Fruit fly (Drosophila melanogaster) whole organism, prepupa: Measurements from ENCODE around the gene CG5116.
A peak's percentile ranks its signal among the peaks of the same experiment; 100 is the strongest.

Experiments
- CG10669 ChIP-seq: fragments of 200-800 bp; sonication (Bioruptor generic); optimal IDR thresholded peaks from 3 replicates; lab custom pipeline; 2018; ENCODE audit warnings: missing biosample characterization, mild to moderate bottlenecking, missing genetic modification characterization, moderate library complexity
- CG11294 ChIP-seq: fragments of 200-800 bp; sonication (Bioruptor generic); IDR thresholded peaks from 2 replicates; pipeline ENCODE4 v1.3.6; 2022; ENCODE audit warnings: missing biosample characterization, missing genetic modification characterization
- CG11902 ChIP-seq: fragments of 200-800 bp; sonication (Bioruptor generic); optimal IDR thresholded peaks from 3 replicates; lab custom pipeline; 2016; ENCODE audit warnings: missing biosample characterization, missing genetic modification characterization
- CG15336 ChIP-seq: fragments of 200-800 bp; sonication (Bioruptor generic); IDR thresholded peaks from 2 replicates; pipeline ENCODE4 v1.3.6; 2022; ENCODE audit warnings: missing biosample characterization, missing genetic modification characterization
- CG16779 ChIP-seq: fragments of 200-800 bp; sonication (Bioruptor generic); optimal IDR thresholded peaks from 3 replicates; lab custom pipeline; 2017; ENCODE audit warnings: missing biosample characterization, mild to moderate bottlenecking, missing genetic modification characterization
- CG3919 ChIP-seq: fragments of 200-800 bp; sonication (Bioruptor generic); optimal IDR thresholded peaks from 3 replicates; lab custom pipeline; 2016; ENCODE audit warnings: missing biosample characterization, missing genetic modification characterization
- CG4318 ChIP-seq: fragments of 200-800 bp; sonication (Bioruptor generic); optimal IDR thresholded peaks from 3 replicates; lab custom pipeline; 2017; ENCODE audit warnings: missing biosample characterization, mild to moderate bottlenecking, missing genetic modification characterization
- CG6163 ChIP-seq: fragments of 200-800 bp; sonication (Bioruptor generic); IDR thresholded peaks from 3 replicates; pipeline ENCODE4 v1.3.6; 2022; ENCODE audit warnings: missing biosample characterization, missing genetic modification characterization
- CG6792 ChIP-seq: fragments of 200-800 bp; sonication (Bioruptor generic); optimal IDR thresholded peaks from 3 replicates; lab custom pipeline; 2016; ENCODE audit warnings: missing biosample characterization, missing genetic modification characterization
- CG6854 ChIP-seq: fragments of 200-800 bp; sonication (Bioruptor generic); optimal IDR thresholded peaks from 2 replicates; lab custom pipeline; 2017; ENCODE audit warnings: missing biosample characterization, mild to moderate bottlenecking, missing genetic modification characterization
- CG7368 ChIP-seq: fragments of 200-800 bp; sonication (Bioruptor generic); optimal IDR thresholded peaks from 3 replicates; lab custom pipeline; 2016; ENCODE audit warnings: missing biosample characterization, missing genetic modification characterization
- CG8119 ChIP-seq: fragments of 200-800 bp; sonication (Bioruptor generic); IDR thresholded peaks from 3 replicates; pipeline ENCODE4 v1.3.6; 2022; ENCODE audit warnings: missing biosample characterization, missing genetic modification characterization
- CG8319 ChIP-seq: fragments of 200-800 bp; sonication (Bioruptor generic); optimal IDR thresholded peaks from 3 replicates; lab custom pipeline; 2016; ENCODE audit warnings: missing biosample characterization, missing genetic modification characterization
- CG9139 ChIP-seq: fragments of 200-800 bp; sonication (Bioruptor generic); optimal IDR thresholded peaks from 3 replicates; lab custom pipeline; 2017; ENCODE audit warnings: missing biosample characterization, mild to moderate bottlenecking, missing genetic modification characterization
- Eip75B ChIP-seq: fragments of 200-800 bp; sonication (Bioruptor generic); optimal IDR thresholded peaks from 3 replicates; lab custom pipeline; 2016; ENCODE audit warnings: missing biosample characterization, missing genetic modification characterization
- Eip78C ChIP-seq: fragments of 200-800 bp; sonication (Bioruptor generic); peaks from one replicate; lab custom pipeline; 2016; ENCODE audit warnings: missing biosample characterization, missing genetic modification characterization
- Eip93F ChIP-seq: fragments of 200-800 bp; sonication (Bioruptor generic); optimal IDR thresholded peaks from 2 replicates; lab custom pipeline; 2016; ENCODE audit warnings: missing biosample characterization, mild to moderate bottlenecking, missing genetic modification characterization
- Ets21C ChIP-seq: fragments of 200-800 bp; sonication (Bioruptor generic); optimal IDR thresholded peaks from 3 replicates; lab custom pipeline; 2016; ENCODE audit warnings: missing biosample characterization, missing genetic modification characterization
- Gug ChIP-seq: fragments of 200-800 bp; sonication (Bioruptor generic); IDR thresholded peaks from 2 replicates; pipeline ENCODE4 v1.3.6; 2022; ENCODE audit warnings: missing biosample characterization, missing genetic modification characterization
- Hr38 ChIP-seq: sonication (Bioruptor generic); optimal IDR thresholded peaks from 2 replicates; lab custom pipeline; 2016; ENCODE audit warnings: missing biosample characterization, missing genetic modification characterization
- Hr39 ChIP-seq: fragments of 200-800 bp; sonication (Bioruptor generic); optimal IDR thresholded peaks from 2 replicates; lab custom pipeline; 2016; ENCODE audit warnings: missing biosample characterization, missing genetic modification characterization
- Hr4 ChIP-seq: fragments of 200-800 bp; sonication (Bioruptor generic); optimal IDR thresholded peaks from 3 replicates; lab custom pipeline; 2016; ENCODE audit warnings: missing biosample characterization, missing genetic modification characterization
- Lpt ChIP-seq: fragments of 200-800 bp; sonication (Bioruptor generic); optimal IDR thresholded peaks from 3 replicates; lab custom pipeline; 2016; ENCODE audit warnings: missing biosample characterization, missing genetic modification characterization
- OdsH ChIP-seq: fragments of 200-800 bp; sonication (Bioruptor generic); optimal IDR thresholded peaks from 3 replicates; lab custom pipeline; 2016; ENCODE audit warnings: missing biosample characterization, missing genetic modification characterization
- Sox14 ChIP-seq: fragments of 200-800 bp; sonication (Bioruptor generic); optimal IDR thresholded peaks from 3 replicates; lab custom pipeline; 2016; ENCODE audit warnings: missing biosample characterization, missing genetic modification characterization
- achi ChIP-seq: fragments of 200-800 bp; sonication (Bioruptor generic); optimal IDR thresholded peaks from 3 replicates; lab custom pipeline; 2016; ENCODE audit warnings: missing biosample characterization, missing genetic modification characterization
- cyc ChIP-seq: fragments of 200-800 bp; sonication (Bioruptor generic); optimal IDR thresholded peaks from 3 replicates; lab custom pipeline; 2016; ENCODE audit warnings: missing biosample characterization, missing genetic modification characterization
- dac ChIP-seq: fragments of 200-800 bp; sonication (Bioruptor generic); optimal IDR thresholded peaks from 2 replicates; lab custom pipeline; 2017; ENCODE audit warnings: missing biosample characterization, mild to moderate bottlenecking, missing genetic modification characterization
- dsx ChIP-seq: fragments of 200-800 bp; optimal IDR thresholded peaks from 3 replicates; lab custom pipeline; 2019; ENCODE audit warnings: missing biosample characterization, mild to moderate bottlenecking, missing genetic modification characterization, moderate library complexity; ENCODE audit not compliant: poor library complexity, severe bottlenecking
- esn ChIP-seq: fragments of 200-800 bp; sonication (Bioruptor generic); optimal IDR thresholded peaks from 2 replicates; lab custom pipeline; 2016; ENCODE audit warnings: missing biosample characterization, mild to moderate bottlenecking, missing genetic modification characterization, moderate library complexity
- fd85E ChIP-seq: fragments of 200-800 bp; sonication (Bioruptor generic); optimal IDR thresholded peaks from 3 replicates; lab custom pipeline; 2016; ENCODE audit warnings: missing biosample characterization, missing genetic modification characterization
- fkh ChIP-seq: fragments of 200-800 bp; sonication (Bioruptor generic); optimal IDR thresholded peaks from 3 replicates; lab custom pipeline; 2017; ENCODE audit warnings: missing biosample characterization, mild to moderate bottlenecking, missing genetic modification characterization, moderate library complexity
- net ChIP-seq: fragments of 200-800 bp; sonication (Bioruptor generic); optimal IDR thresholded peaks from 3 replicates; lab custom pipeline; 2016; ENCODE audit warnings: missing biosample characterization, missing genetic modification characterization
- spab ChIP-seq: fragments of 200-800 bp; sonication (Bioruptor generic); optimal IDR thresholded peaks from 2 replicates; lab custom pipeline; 2017; ENCODE audit warnings: missing biosample characterization, mild to moderate bottlenecking, missing genetic modification characterization, missing genetic modification reagents
- topi ChIP-seq: fragments of 200-800 bp; sonication (Bioruptor generic); optimal IDR thresholded peaks from 3 replicates; lab custom pipeline; 2016; ENCODE audit warnings: missing biosample characterization, missing genetic modification characterization
- vri ChIP-seq: fragments of 200-800 bp; sonication (Bioruptor generic); optimal IDR thresholded peaks from 3 replicates; lab custom pipeline; 2016; ENCODE audit warnings: missing biosample characterization, mild to moderate bottlenecking, missing genetic modification characterization

The CG5116 gene

dm6 chr3R:25493294-25494187, 10.6 kb downstream of the CG5116 start (continued):
- TF ChIP-seq CG11294 (GFP tag; lab: Robert Waterston, UW): no peak
- TF ChIP-seq dsx (GFP tag; lab: Kevin White, UChicago): peak; percentile 47
- TF ChIP-seq esn: no peak
- peak; percentile 11 for TF ChIP-seq CG7368 (GFP tag; lab: Kevin White, UChicago)
- TF ChIP-seq achi (GFP tag; lab: Kevin White, UChicago): peak; percentile 27
- TF ChIP-seq CG6792 (GFP tag; lab: Kevin White, UChicago): no peak
- TF ChIP-seq CG15336 (GFP tag; lab: Robert Waterston, UW): no peak
- no peak for TF ChIP-seq cyc (GFP tag; lab: Kevin White, UChicago)
- no peak for TF ChIP-seq dac (GFP tag; lab: Kevin White, UChicago)
- TF ChIP-seq Hr38 (GFP tag; lab: Kevin White, UChicago): no peak
- no peak for TF ChIP-seq fd85E
- no peak for TF ChIP-seq CG8119 (GFP tag; lab: Robert Waterston, UW)
- peak; percentile 75 for TF ChIP-seq spab (GFP tag; lab: Kevin White, UChicago)
- no peak for TF ChIP-seq CG11902 (GFP tag; lab: Kevin White, UChicago)
- TF ChIP-seq CG6163 (GFP tag; lab: Robert Waterston, UW): no peak
- peak; percentile 59 for TF ChIP-seq CG3919 (GFP tag; lab: Kevin White, UChicago)
- TF ChIP-seq CG4318 (GFP tag; lab: Kevin White, UChicago): no peak
- no peak for TF ChIP-seq CG8319 (GFP tag; lab: Kevin White, UChicago)
- peak; percentile 18 for TF ChIP-seq Sox14 (GFP tag; lab: Kevin White, UChicago)
- peak; percentile 9 for TF ChIP-seq Hr4 (GFP tag; lab: Kevin White, UChicago)
- TF ChIP-seq Gug: no peak
- peak; percentile 44 for TF ChIP-seq CG10669
- TF ChIP-seq Lpt (GFP tag; lab: Kevin White, UChicago): peak; percentile 16
- peak; percentile 19 for TF ChIP-seq vri (GFP tag; lab: Kevin White, UChicago)
- TF ChIP-seq OdsH (GFP tag; lab: Kevin White, UChicago): peak; percentile 15
- peak; percentile 26 for TF ChIP-seq net (GFP tag; lab: Kevin White, UChicago)
- TF ChIP-seq, all 60 proteins: peak for 32

dm6 chr3R:25495072-25495471, 12.2 kb downstream of the CG5116 start, which contains the start of gene CG33494:
Gene CG33494, minus strand, starts transcription at chr3R:25495161.
- TF ChIP-seq Eip93F (no peak), CG16779 (tag; lab: Kevin White, UChicago) (no peak), CG11902 (GFP tag; lab: Kevin White, UChicago) (no peak), CG9139 (GFP tag; lab: Kevin White, UChicago) (no peak), CG8319 (GFP tag; lab: Kevin White, UChicago) (no peak), Hr4 (GFP tag; lab: Kevin White, UChicago) (no peak), topi (GFP tag; lab: Kevin White, UChicago) (no peak), dac (GFP tag; lab: Kevin White, UChicago) (no peak), CG6163 (GFP tag; lab: Robert Waterston, UW) (no peak)

dm6 chr3R:25495753-25496152, 12.9 kb downstream of the CG5116 start:
- TF ChIP-seq CG6854 (GFP tag; lab: Kevin White, UChicago) (no peak), OdsH (GFP tag; lab: Kevin White, UChicago) (no peak), Eip75B (no peak), CG9139 (GFP tag; lab: Kevin White, UChicago) (no peak), CG7368 (GFP tag; lab: Kevin White, UChicago) (no peak), Hr39 (GFP tag; lab: Kevin White, UChicago) (no peak), Eip93F (no peak), topi (GFP tag; lab: Kevin White, UChicago) (no peak), Hr4 (GFP tag; lab: Kevin White, UChicago) (no peak)

- TF ChIP-seq fkh (GFP tag; lab: Kevin White, UChicago) (no peak), CG8319 (GFP tag; lab: Kevin White, UChicago) (no peak), topi (GFP tag; lab: Kevin White, UChicago) (no peak), Eip78C (GFP tag; lab: Kevin White, UChicago) (no peak), Ets21C (no peak), Sox14 (GFP tag; lab: Kevin White, UChicago) (no peak)
- TF ChIP-seq, all 60 proteins: peak for 0
These were observed 22.0 kb downstream of the CG5116 start, which contains the start of gene CG5107 for dm6 chr3R:25504891-25505290. Gene CG5107, plus strand, starts transcription at chr3R:25505191.
